Worm (Caenorhabditis elegans) whole organism, L1 larva: Measurements from ENCODE around the gene srt-45.

Experiments
- C04F5.9 ChIP-seq: sonication (generic microtip); optimal IDR thresholded peaks from 2 replicates; lab custom pipeline; 2016; ENCODE audit warnings: missing genetic modification characterization, missing compliant biosample characterization
- alr-1 ChIP-seq: fragments of 200-800 bp; sonication (Bioruptor generic); optimal IDR thresholded peaks from 2 replicates; lab custom pipeline; 2018; ENCODE audit warnings: borderline replicate concordance, mild to moderate bottlenecking, missing genetic modification characterization, missing compliant biosample characterization
- ama-1 ChIP-seq: fragments of 150-350 bp; optimal IDR thresholded peaks from 2 replicates; lab custom pipeline; 2014
- ceh-63 ChIP-seq: fragments of 200-800 bp; sonication (Bioruptor generic); optimal IDR thresholded peaks from 2 replicates; lab custom pipeline; 2018; ENCODE audit warnings: mild to moderate bottlenecking, missing genetic modification characterization, missing compliant biosample characterization
- ceh-8 ChIP-seq: fragments of 200-800 bp; sonication (Bioruptor generic); optimal IDR thresholded peaks from 2 replicates; lab custom pipeline; 2018; ENCODE audit warnings: mild to moderate bottlenecking, missing genetic modification characterization, moderate library complexity, missing compliant biosample characterization
- ceh-82 ChIP-seq, 3 experiments: fragments of 150-350 bp in 1 of 3; sonication (generic microtip) in 2 of 3; optimal IDR thresholded peaks; 2 replicates each; lab custom pipeline; 2014 to 2017; ENCODE audit warnings: missing biosample characterization in 3 of 3, missing genetic modification characterization in 3 of 3
- efl-3 ChIP-seq: fragments of 200-800 bp; sonication (Bioruptor generic); optimal IDR thresholded peaks from 2 replicates; lab custom pipeline; 2018; ENCODE audit warnings: mild to moderate bottlenecking, missing genetic modification characterization, missing compliant biosample characterization
- egl-13 ChIP-seq: sonication (generic microtip); optimal IDR thresholded peaks from 2 replicates; lab custom pipeline; 2016; ENCODE audit warnings: missing genotype, missing genetic modification reagents, missing genetic modification characterization, missing compliant biosample characterization
- elt-2 ChIP-seq: sonication (generic microtip); optimal IDR thresholded peaks from 2 replicates; lab custom pipeline; 2016; ENCODE audit warnings: missing genetic modification characterization, mild to moderate bottlenecking, inconsistent platforms, missing compliant biosample characterization, missing genetic modification reagents
- elt-3 ChIP-seq, 6 experiments: fragments of 150-350 bp in 1 of 6; sonication (generic microtip); optimal IDR thresholded peaks; 2 replicates each; lab custom pipeline; 2017 to 2018; ENCODE audit warnings: missing biosample characterization in 6 of 6, missing genetic modification characterization in 6 of 6, inconsistent platforms in 1 of 6
- fkh-10 ChIP-seq: sonication (generic microtip); optimal IDR thresholded peaks from 2 replicates; lab custom pipeline; 2017; ENCODE audit warnings: missing biosample characterization, missing genetic modification reagents, missing genetic modification characterization
- fkh-8 ChIP-seq: sonication (generic microtip); optimal IDR thresholded peaks from 2 replicates; lab custom pipeline; 2016; ENCODE audit warnings: mild to moderate bottlenecking, missing genetic modification characterization, missing compliant biosample characterization
- grh-1 ChIP-seq: fragments of 200-800 bp; sonication (Bioruptor generic); IDR thresholded peaks from 2 replicates; pipeline ENCODE4 v1.3.6; 2022; ENCODE audit warnings: missing genetic modification reagents, missing genetic modification characterization, missing compliant biosample characterization
- irx-1 ChIP-seq: sonication (generic microtip); optimal IDR thresholded peaks from 2 replicates; lab custom pipeline; 2016; ENCODE audit warnings: missing genetic modification characterization, missing compliant biosample characterization
- isw-1 ChIP-seq: fragments of 200-800 bp; sonication (Bioruptor generic); IDR thresholded peaks from 2 replicates; pipeline ENCODE4 v1.3.6; 2022; ENCODE audit warnings: missing genetic modification characterization, missing compliant biosample characterization
- jun-1 ChIP-seq: fragments of 150-350 bp; optimal IDR thresholded peaks from 2 replicates; lab custom pipeline; 2014; ENCODE audit warnings: missing biosample characterization, missing genetic modification reagents, missing genetic modification characterization
- lin-13 ChIP-seq: fragments of 150-350 bp; optimal IDR thresholded peaks from 2 replicates; lab custom pipeline; 2014; ENCODE audit warnings: missing biosample characterization, missing genetic modification reagents, missing genetic modification characterization
- lin-35 ChIP-seq, 2 experiments: fragments of 150-350 bp; optimal IDR thresholded peaks; 2 replicates each; lab custom pipeline; 2014; ENCODE audit warnings: missing biosample characterization in 2 of 2, missing genetic modification characterization in 2 of 2, missing genetic modification reagents in 2 of 2
- lin-39 ChIP-seq: fragments of 150-350 bp; optimal IDR thresholded peaks from 2 replicates; lab custom pipeline; 2014; ENCODE audit warnings: missing biosample characterization, missing genetic modification reagents, missing genetic modification characterization
- lir-3 ChIP-seq: sonication (generic microtip); optimal IDR thresholded peaks from 2 replicates; lab custom pipeline; 2016; ENCODE audit warnings: mild to moderate bottlenecking, missing genetic modification characterization, moderate library complexity, missing compliant biosample characterization; ENCODE audit not compliant: poor library complexity
- mab-9 ChIP-seq: fragments of 200-800 bp; sonication (Bioruptor generic); IDR thresholded peaks from 2 replicates; pipeline ENCODE4 v1.3.6; 2022; ENCODE audit warnings: missing genetic modification reagents, missing genetic modification characterization, missing compliant biosample characterization
- mdl-1 ChIP-seq, 2 experiments: fragments of 150-350 bp; optimal IDR thresholded peaks; 2 replicates each; lab custom pipeline; 2014 to 2017; ENCODE audit warnings: missing biosample characterization in 2 of 2, missing genetic modification characterization in 2 of 2, inconsistent platforms in 1 of 2
- mef-2 ChIP-seq: fragments of 150-350 bp; optimal IDR thresholded peaks from 2 replicates; lab custom pipeline; 2014; ENCODE audit warnings: missing biosample characterization, missing genetic modification characterization
- nhr-237 ChIP-seq: fragments of 150-350 bp; optimal IDR thresholded peaks from 2 replicates; lab custom pipeline; 2014; ENCODE audit warnings: missing biosample characterization, missing genetic modification characterization
- nhr-28 ChIP-seq: fragments of 150-350 bp; optimal IDR thresholded peaks from 2 replicates; lab custom pipeline; 2014; ENCODE audit warnings: missing biosample characterization, missing genetic modification characterization
- nhr-71 ChIP-seq: sonication (generic microtip); optimal IDR thresholded peaks from 2 replicates; lab custom pipeline; 2016; ENCODE audit warnings: mild to moderate bottlenecking, missing genetic modification characterization, moderate library complexity, missing compliant biosample characterization
- nhr-76 ChIP-seq: sonication (generic microtip); optimal IDR thresholded peaks from 2 replicates; lab custom pipeline; 2017; ENCODE audit warnings: missing biosample characterization, missing genetic modification characterization
- nhr-85 ChIP-seq: sonication (generic microtip); peaks from one replicate; lab custom pipeline; 2016; ENCODE audit warnings: missing genetic modification characterization, inconsistent platforms, missing compliant biosample characterization
- nhr-90 ChIP-seq: sonication (generic microtip); optimal IDR thresholded peaks from 2 replicates; lab custom pipeline; 2016; ENCODE audit warnings: mild to moderate bottlenecking, missing genetic modification characterization, missing compliant biosample characterization; ENCODE audit not compliant: poor library complexity
- snpc-4 ChIP-seq: fragments of 150-350 bp; optimal IDR thresholded peaks from 2 replicates; lab custom pipeline; 2014; ENCODE audit warnings: missing biosample characterization, missing genetic modification characterization
- sox-4 ChIP-seq: sonication (generic microtip); optimal IDR thresholded peaks from 2 replicates; lab custom pipeline; 2016; ENCODE audit warnings: missing genetic modification characterization, missing compliant biosample characterization
- swsn-7 ChIP-seq: sonication (generic microtip); optimal IDR thresholded peaks from 2 replicates; lab custom pipeline; 2016; ENCODE audit warnings: missing genetic modification characterization, missing compliant biosample characterization
- tlp-1 ChIP-seq: fragments of 150-350 bp; optimal IDR thresholded peaks from 2 replicates; lab custom pipeline; 2014; ENCODE audit warnings: missing biosample characterization, missing genetic modification characterization
- unc-130 ChIP-seq: fragments of 150-350 bp; optimal IDR thresholded peaks from 2 replicates; lab custom pipeline; 2017; ENCODE audit warnings: missing biosample characterization, missing genetic modification characterization, inconsistent platforms
- unc-62 ChIP-seq: fragments of 150-350 bp; optimal IDR thresholded peaks from 2 replicates; lab custom pipeline; 2014; ENCODE audit warnings: missing biosample characterization, missing genetic modification reagents, missing genetic modification characterization
- unc-86 ChIP-seq: sonication (generic microtip); optimal IDR thresholded peaks from 2 replicates; lab custom pipeline; 2016; ENCODE audit warnings: missing genetic modification characterization, missing compliant biosample characterization
- unc-98 ChIP-seq: fragments of 200-800 bp; sonication (Bioruptor generic); IDR thresholded peaks from 2 replicates; pipeline ENCODE4 v1.3.6; 2022; ENCODE audit warnings: missing genetic modification characterization, missing compliant biosample characterization
- vab-15 ChIP-seq: sonication (generic microtip); optimal IDR thresholded peaks from 2 replicates; lab custom pipeline; 2017; ENCODE audit warnings: missing genotype, mild to moderate bottlenecking, missing genetic modification characterization, missing compliant biosample characterization
- xbp-1 ChIP-seq: sonication (generic microtip); optimal IDR thresholded peaks from 2 replicates; lab custom pipeline; 2016; ENCODE audit warnings: missing genetic modification characterization, missing compliant biosample characterization
- zip-4 ChIP-seq: fragments of 200-800 bp; sonication (Bioruptor generic); optimal IDR thresholded peaks from 2 replicates; lab custom pipeline; 2018; ENCODE audit warnings: mild to moderate bottlenecking, missing genetic modification characterization, moderate library complexity, missing compliant biosample characterization

Gene srt-45

ce11 chrV:19783829-19784228 is at the start of gene srt-45:
Gene srt-45 (plus strand): TSS chrV:19784129.
- TF ChIP-seq unc-62 (GFP tag; lab: Kevin White, UChicago) (no peak), egl-13 (tag; lab: Kevin White, UChicago) (no peak), efl-3 (no peak)

ce11 chrV:19737458-19737857 is 46.5 kb upstream of the srt-45 start, which contains the start of gene W04E12.7:
Gene W04E12.7 (minus strand): TSS chrV:19737558.
- TF ChIP-seq lin-13 (GFP tag; lab: Kevin White, UChicago) (no peak), mab-9 (GFP tag; lab: Robert Waterston, UW) (no peak), sox-4 (tag; lab: Kevin White, UChicago) (no peak), lin-39 (tag; lab: Kevin White, UChicago) (no peak), ceh-82 (tag; optimal IDR thresholded peaks at IDR 0.05; lab: Kevin White, UChicago) (no peak), tlp-1 (tag; lab: Kevin White, UChicago) (no peak)

ce11 chrV:19738117-19738516 is 45.8 kb upstream of the srt-45 start, which contains the start of gene fbxa-131:
Gene fbxa-131 (plus strand): TSS chrV:19738417.
- no peak for TF ChIP-seq irx-1 (tag; lab: Kevin White, UChicago)

ce11 chrV:19741034-19741433 is 42.9 kb upstream of the srt-45 start, which contains the start of gene W04E12.2:
Gene W04E12.2 (minus strand): TSS chrV:19741134.
- no peak for TF ChIP-seq alr-1 (tag; lab: Kevin White, UChicago)
- no peak for TF ChIP-seq lir-3 (tag; lab: Kevin White, UChicago)
- no peak for TF ChIP-seq ceh-8 (GFP tag; lab: Kevin White, UChicago)
- no peak for TF ChIP-seq grh-1 (GFP tag; lab: Robert Waterston, UW)
- TF ChIP-seq efl-3: no peak
- TF ChIP-seq mef-2: no peak
- TF ChIP-seq lin-13 (GFP tag; lab: Kevin White, UChicago): no peak
- no peak for TF ChIP-seq jun-1
- TF ChIP-seq fkh-8: no peak
- no peak for TF ChIP-seq isw-1 (GFP tag; lab: Robert Waterston, UW)
- TF ChIP-seq swsn-7: no peak
- TF ChIP-seq nhr-90 (tag; lab: Kevin White, UChicago): no peak
- no peak for TF ChIP-seq ama-1 (lab: Kevin White, UChicago)
- no peak for TF ChIP-seq mab-9 (GFP tag; lab: Robert Waterston, UW)
- TF ChIP-seq lin-35 (GFP tag; optimal IDR thresholded peaks at IDR 0.05; lab: Kevin White, UChicago): no peak

ce11 chrV:19741651-19742050 is 42.3 kb upstream of the srt-45 start, which contains the start of gene W04E12.3:
Gene W04E12.3 (plus strand): TSS chrV:19741951.
- no peak for TF ChIP-seq unc-130
- TF ChIP-seq unc-62 (GFP tag; lab: Kevin White, UChicago): no peak
- no peak for TF ChIP-seq elt-2 (tag; lab: Kevin White, UChicago)
- no peak for TF ChIP-seq vab-15 (tag; lab: Kevin White, UChicago)
- TF ChIP-seq C04F5.9 (tag; lab: Kevin White, UChicago): no peak
- TF ChIP-seq nhr-28 (tag; lab: Kevin White, UChicago): no peak
- no peak for TF ChIP-seq zip-4 (GFP tag; lab: Kevin White, UChicago)
- TF ChIP-seq lin-35 (GFP tag; optimal IDR thresholded peaks at IDR 0.05; lab: Kevin White, UChicago): no peak

ce11 chrV:19743305-19743704 is 40.6 kb upstream of the srt-45 start, which contains the start of gene W04E12.4:
Gene W04E12.4 (plus strand): TSS chrV:19743605.
- TF ChIP-seq mdl-1 (tag; optimal IDR thresholded peaks at IDR 0.05; lab: Kevin White, UChicago) (no peak), nhr-85 (tag; lab: Kevin White, UChicago) (no peak), zip-4 (GFP tag; lab: Kevin White, UChicago) (no peak), fkh-10 (GFP tag; lab: Kevin White, UChicago) (no peak), ama-1 (lab: Kevin White, UChicago) (no peak), elt-3 (tag; optimal IDR thresholded peaks at IDR 0.05; lab: Kevin White, UChicago) (no peak), unc-98 (no peak), unc-62 (GFP tag; lab: Kevin White, UChicago) (no peak), swsn-7 (no peak), unc-86 (tag; lab: Kevin White, UChicago) (no peak), nhr-76 (tag; lab: Kevin White, UChicago) (no peak), mef-2 (no peak), lir-3 (tag; lab: Kevin White, UChicago) (no peak), nhr-237 (tag; lab: Kevin White, UChicago) (no peak), nhr-71 (tag; lab: Kevin White, UChicago) (no peak), snpc-4 (tag; lab: Kevin White, UChicago) (no peak), ceh-63 (no peak), xbp-1 (tag; lab: Kevin White, UChicago) (no peak)
